Fruit fly (Drosophila melanogaster) whole organism, wandering third instar larva: ENCODE measurements around the gene Rh5.

Source experiments
- CG32264 ChIP-seq: fragments of 200-800 bp; sonication (Bioruptor generic); optimal IDR thresholded peaks from 2 replicates; lab custom pipeline; 2016; ENCODE audit warnings: missing biosample characterization, missing genetic modification characterization
- GATAd ChIP-seq: sonication (Bioruptor generic); optimal IDR thresholded peaks from 2 replicates; lab custom pipeline; 2016; ENCODE audit warnings: missing biosample characterization, missing genetic modification characterization
- HLH106 ChIP-seq: fragments of 200-800 bp; optimal IDR thresholded peaks from 3 replicates; lab custom pipeline; 2019; ENCODE audit warnings: missing biosample characterization, mild to moderate bottlenecking, missing genetic modification characterization, moderate library complexity
- OdsH ChIP-seq: fragments of 200-800 bp; sonication (Bioruptor generic); optimal IDR thresholded peaks from 2 replicates; lab custom pipeline; 2016; ENCODE audit warnings: missing biosample characterization, mild to moderate bottlenecking, missing genetic modification characterization
- br ChIP-seq: fragments of 200-800 bp; sonication (Bioruptor generic); optimal IDR thresholded peaks from 2 replicates; lab custom pipeline; 2016; ENCODE audit warnings: missing biosample characterization, missing genetic modification characterization
- dsf ChIP-seq: sonication (Bioruptor generic); optimal IDR thresholded peaks from 2 replicates; lab custom pipeline; 2016; ENCODE audit warnings: missing biosample characterization, missing genetic modification characterization, borderline replicate concordance
- fru ChIP-seq: fragments of 200-800 bp; sonication (Bioruptor generic); optimal IDR thresholded peaks from 3 replicates; lab custom pipeline; 2016; ENCODE audit warnings: missing biosample characterization, mild to moderate bottlenecking, missing genetic modification characterization
- psq ChIP-seq: fragments of 200-800 bp; sonication (Bioruptor generic); optimal IDR thresholded peaks from 3 replicates; lab custom pipeline; 2017; ENCODE audit warnings: missing biosample characterization, mild to moderate bottlenecking, missing genetic modification characterization, moderate library complexity
- rgr ChIP-seq: fragments of 200-800 bp; sonication (Bioruptor generic); optimal IDR thresholded peaks from 3 replicates; lab custom pipeline; 2016; ENCODE audit warnings: missing biosample characterization, mild to moderate bottlenecking, missing genetic modification characterization
- usp ChIP-seq: fragments of >200 bp; optimal IDR thresholded peaks from 2 replicates; lab custom pipeline; 2017; ENCODE audit warnings: missing biosample characterization, missing genetic modification characterization

- TF ChIP-seq psq (no peak), GATAd (GFP tag; lab: Kevin White, UChicago) (no peak), rgr (GFP tag; lab: Kevin White, UChicago) (no peak), OdsH (GFP tag; lab: Kevin White, UChicago) (no peak), usp (GFP tag; lab: Kevin White, UChicago) (no peak), CG32264 (GFP tag; lab: Kevin White, UChicago) (no peak), HLH106 (tag; lab: Kevin White, UChicago) (no peak), fru (GFP tag; lab: Kevin White, UChicago) (no peak), br (GFP tag; lab: Kevin White, UChicago) (no peak), dsf (no peak)
Observed at dm6 chr2L:12028102-12028501, 20.1 kb downstream of the Rh5 start.
